Fruit fly (Drosophila melanogaster) whole organism, wandering third instar larva: ENCODE data around the gene Lcp65Ag1.

Experiments
- Abd-B ChIP-seq: fragments of >200 bp; optimal IDR thresholded peaks from 2 replicates; lab custom pipeline; 2017; ENCODE audit warnings: missing biosample characterization, missing genetic modification characterization
- CG9705 ChIP-seq: fragments of 200-800 bp; sonication (Bioruptor generic); optimal IDR thresholded peaks from 2 replicates; lab custom pipeline; 2018; ENCODE audit warnings: missing biosample characterization, mild to moderate bottlenecking, missing genetic modification characterization
- CrebA ChIP-seq: fragments of 200-800 bp; sonication (Bioruptor generic); optimal IDR thresholded peaks from 2 replicates; lab custom pipeline; 2016; ENCODE audit warnings: missing biosample characterization, mild to moderate bottlenecking, missing genetic modification characterization, borderline replicate concordance
- Hr78 ChIP-seq: fragments of >200 bp; optimal IDR thresholded peaks from 2 replicates; lab custom pipeline; 2017; ENCODE audit warnings: missing biosample characterization, missing genetic modification characterization
- Myc ChIP-seq: fragments of >200 bp; optimal IDR thresholded peaks from 2 replicates; lab custom pipeline; 2017
- Vsx2 ChIP-seq: fragments of 200-300, 225-300 bp; sonication (Bioruptor generic); optimal IDR thresholded peaks from 2 replicates; lab custom pipeline; 2018; ENCODE audit warnings: missing biosample characterization, missing genetic modification characterization; ENCODE audit not compliant: partially characterized antibody
- brk ChIP-seq: fragments of 200-800 bp; sonication (Bioruptor generic); optimal IDR thresholded peaks from 2 replicates; lab custom pipeline; 2016; ENCODE audit warnings: missing biosample characterization, mild to moderate bottlenecking, missing genetic modification characterization
- dl ChIP-seq, 2 experiments: fragments of 175-275, 200-275 bp in 1 of 2; fragments of 200-275 bp in 1 of 2; sonication (Bioruptor generic); optimal IDR thresholded peaks; lab custom pipeline; 2018; ENCODE audit warnings: mild to moderate bottlenecking in 2 of 2, missing biosample characterization in 2 of 2, missing genetic modification characterization in 2 of 2, moderate library complexity in 2 of 2; ENCODE audit not compliant: partially characterized antibody in 2 of 2, insufficient read depth in 1 of 2
- foxo ChIP-seq, 2 experiments: fragments of 200-800 bp; sonication (Bioruptor generic); optimal IDR thresholded peaks; 2 replicates in 1 of 2; 3 replicates in 1 of 2; lab custom pipeline; 2016 to 2017; ENCODE audit warnings: missing biosample characterization in 2 of 2, missing genetic modification characterization in 2 of 2
- fru ChIP-seq: fragments of 200-800 bp; sonication (Bioruptor generic); optimal IDR thresholded peaks from 3 replicates; lab custom pipeline; 2016; ENCODE audit warnings: missing biosample characterization, mild to moderate bottlenecking, missing genetic modification characterization
- lola ChIP-seq: fragments of >200 bp; optimal IDR thresholded peaks from 2 replicates; lab custom pipeline; 2017; ENCODE audit warnings: missing biosample characterization, missing genetic modification characterization
- psq ChIP-seq: fragments of 200-800 bp; sonication (Bioruptor generic); optimal IDR thresholded peaks from 3 replicates; lab custom pipeline; 2017; ENCODE audit warnings: missing biosample characterization, mild to moderate bottlenecking, missing genetic modification characterization, moderate library complexity
- usp ChIP-seq: fragments of >200 bp; optimal IDR thresholded peaks from 2 replicates; lab custom pipeline; 2017; ENCODE audit warnings: missing biosample characterization, missing genetic modification characterization
- woc ChIP-seq: sonication (Bioruptor generic); optimal IDR thresholded peaks from 2 replicates; lab custom pipeline; 2016; ENCODE audit warnings: missing biosample characterization, mild to moderate bottlenecking, missing genetic modification characterization

DNA sequence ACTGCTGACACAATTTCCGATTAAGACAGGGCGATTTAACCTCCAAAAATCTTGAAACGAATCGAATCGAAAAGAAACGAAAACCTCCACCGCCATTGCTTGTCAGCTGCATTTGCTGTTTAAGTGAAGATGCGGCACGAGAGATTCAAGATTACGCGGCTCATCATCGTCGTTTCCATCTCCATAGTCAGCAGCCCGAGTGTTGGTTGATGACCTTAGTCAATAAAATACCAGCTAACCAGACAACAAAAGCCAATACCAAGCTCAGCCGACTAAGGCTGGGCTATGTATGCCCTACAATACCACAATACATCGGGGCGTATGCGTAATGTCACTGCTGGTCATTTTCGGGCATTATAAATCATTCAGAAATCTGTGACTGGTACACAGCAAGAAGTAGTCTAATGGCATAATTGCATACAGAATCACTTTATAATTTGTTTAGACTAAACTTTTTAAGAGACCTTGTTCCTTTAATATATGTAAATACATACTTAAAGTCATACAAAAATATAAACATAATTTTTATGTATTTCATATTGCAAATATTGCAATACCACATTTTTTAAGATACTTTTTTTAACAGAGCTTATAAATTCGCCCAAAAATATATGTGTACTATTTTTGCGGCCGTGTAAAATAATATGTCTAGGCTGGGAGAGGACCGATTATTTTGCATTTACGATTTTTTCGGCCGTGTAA is 5.8 kb upstream of the Lcp65Ag1 start:
- TF ChIP-seq Hr78 (no peak), psq (GFP tag; lab: Kevin White, UChicago) (no peak), lola (GFP tag; lab: Kevin White, UChicago) (no peak), brk (no peak), usp (no peak), foxo (GFP tag; optimal IDR thresholded peaks at IDR 0.05; lab: Kevin White, UChicago) (no peak), Myc (no peak), CrebA (no peak), woc (GFP tag; lab: Kevin White, UChicago) (no peak), CG9705 (GFP tag; lab: Kevin White, UChicago) (no peak), fru (GFP tag; lab: Kevin White, UChicago) (no peak), Abd-B (GFP tag; lab: Kevin White, UChicago) (no peak), Vsx2 (GFP tag; lab: Kevin White, UChicago) (no peak), dl (GFP tag; optimal IDR thresholded peaks at IDR 0.05; lab: Kevin White, UChicago; ENCODE audit: insufficient read depth in 1 of 2, partially characterized antibody in 2 of 2) (no peak)
